Worm (Caenorhabditis elegans): Measurements from ENCODE around the gene F15B10.3.
A peak's percentile ranks its signal among the peaks of the same experiment; 100 is the strongest.

The F15B10.3 gene

DNA sequence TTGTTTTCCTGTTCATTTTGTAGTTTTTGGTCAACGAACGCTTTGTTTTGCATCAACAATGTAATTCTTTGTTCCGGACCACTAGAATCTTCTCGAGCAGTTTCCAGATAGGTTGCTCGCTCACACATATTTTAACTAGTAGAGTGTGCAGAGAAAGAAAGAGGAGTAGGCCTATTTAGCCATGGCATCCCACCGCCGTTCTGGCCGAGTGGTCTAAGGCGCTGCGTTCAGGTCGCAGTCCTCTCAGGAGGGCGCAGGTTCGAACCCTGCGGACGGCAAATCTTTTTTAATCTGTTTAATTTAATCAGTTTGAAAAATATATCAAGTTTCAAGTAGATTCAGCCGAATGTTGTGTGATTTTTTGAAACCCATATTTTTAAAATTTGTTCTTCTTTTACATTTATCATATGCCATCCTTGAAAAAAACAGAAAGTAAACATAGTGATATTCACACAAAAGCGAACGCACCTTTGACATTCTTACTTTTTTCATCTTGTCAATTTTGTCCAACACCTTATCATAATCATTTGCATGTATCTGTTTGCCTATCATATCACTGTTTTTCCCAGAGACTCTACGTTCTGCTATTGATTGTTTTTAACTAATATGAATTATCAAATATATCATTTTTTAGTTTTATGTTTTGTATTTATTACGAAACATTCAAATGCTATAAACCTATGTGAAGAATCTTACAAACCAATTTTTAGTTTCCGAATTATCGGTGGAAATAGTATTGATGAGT is 45.7 kb upstream of the F15B10.3 start, which contains the start of gene try-3 (continued):
- peak; percentile 98 for TF ChIP-seq snpc-1.2 (GFP tag; IDR thresholded peaks at IDR 0.05)
- peak; percentile 0 for TF ChIP-seq spr-3 (GFP tag; optimal IDR thresholded peaks at IDR 0.05)
- peak; percentile 76 for TF ChIP-seq F26F4.8 (GFP tag; conservative IDR thresholded peaks at IDR 0.05)
- no peak for TF ChIP-seq nhr-25 (tag; optimal IDR thresholded peaks at IDR 0.05; ENCODE audit: borderline replicate concordance, insufficient read depth)
- TF ChIP-seq Y75B8A.6 (GFP tag; IDR thresholded peaks at IDR 0.05): peak; percentile 71; the same call in 1 of the 2 replicates
- peak; percentile 27 for TF ChIP-seq dve-1 (tag; optimal IDR thresholded peaks at IDR 0.05; ENCODE audit: insufficient read depth)

DNA sequence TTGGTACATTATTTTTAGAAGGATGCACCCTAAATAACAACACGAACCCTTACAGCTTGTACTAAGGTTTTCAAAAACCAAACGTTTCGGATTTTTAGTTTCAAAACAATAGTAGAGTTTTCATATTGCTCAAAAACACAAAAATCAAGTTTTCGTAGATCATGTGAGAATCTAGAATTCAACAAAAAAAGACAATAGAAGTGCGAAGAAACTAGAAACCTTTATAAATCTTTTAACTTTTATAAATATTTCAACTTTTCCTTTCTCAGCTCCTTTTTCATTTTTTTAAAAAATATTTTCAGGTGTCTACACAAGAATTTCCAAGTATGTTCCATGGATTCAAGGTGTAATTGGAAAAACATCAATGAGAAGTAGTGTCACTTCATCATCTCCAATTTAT is 42.0 kb upstream of the F15B10.3 start, which contains the start of gene best-9:
Gene best-9, plus strand, starts transcription at position 301 of the 400 bp plus-strand sequence.
- TF ChIP-seq nhr-10 (tag; optimal IDR thresholded peaks at IDR 0.05) (no peak), aly-2 (tag; optimal IDR thresholded peaks at IDR 0.05) (no peak), nhr-25 (tag; optimal IDR thresholded peaks at IDR 0.05; ENCODE audit: borderline replicate concordance, insufficient read depth) (no peak), mdl-1 (tag; optimal IDR thresholded peaks at IDR 0.05) (no peak), zfp-3 (GFP tag; conservative IDR thresholded peaks at IDR 0.05) (no peak), mxl-3 (GFP tag; optimal IDR thresholded peaks at IDR 0.05) (no peak), arid-1 (GFP tag; conservative IDR thresholded peaks at IDR 0.05) (no peak), nhr-237 (tag; optimal IDR thresholded peaks at IDR 0.05) (no peak), nhr-28 (tag; optimal IDR thresholded peaks at IDR 0.05) (no peak), snpc-4 (tag; optimal IDR thresholded peaks at IDR 0.05) (no peak), nhr-77 (tag; optimal IDR thresholded peaks at IDR 0.05) (no peak), ceh-82 (tag; optimal IDR thresholded peaks at IDR 0.05) (no peak), tra-1 (GFP tag; IDR thresholded peaks at IDR 0.05) (no peak), mdt-29 (GFP tag; IDR thresholded peaks at IDR 0.05) (no peak)

DNA sequence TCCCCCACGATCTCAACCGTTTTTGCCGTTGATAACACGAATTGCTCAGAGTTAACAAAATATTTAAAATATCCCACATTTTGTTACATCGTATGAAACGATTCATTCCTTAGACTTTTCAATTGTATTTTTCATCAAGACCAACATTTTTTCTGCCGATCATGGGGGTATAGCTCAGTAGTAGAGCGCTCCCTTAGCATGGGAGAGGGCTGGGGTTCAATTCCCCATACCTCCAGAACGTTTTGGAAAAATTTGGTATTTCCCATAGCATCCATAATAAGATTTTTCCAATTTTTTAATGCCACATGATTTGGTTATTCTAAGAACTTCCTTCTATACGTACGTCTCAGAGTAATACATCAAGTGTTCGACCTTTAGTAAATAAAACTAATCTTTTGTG is 40.4 kb upstream of the F15B10.3 start:
- TF ChIP-seq daf-19 (GFP tag; conservative IDR thresholded peaks at IDR 0.05) (no peak), sdz-12 (GFP tag; optimal IDR thresholded peaks at IDR 0.05) (no peak), snpc-1.2 (GFP tag; IDR thresholded peaks at IDR 0.05) (0 out of 2 replicates have a peak, but pooled peaks have one; percentile 62), unc-62 (GFP tag; optimal IDR thresholded peaks at IDR 0.05 in 1 of 2) (peak in 1 of 2 experiments; percentile 50), unc-62 (tag; optimal IDR thresholded peaks at IDR 0.05) (no peak), lin-1 (GFP tag; IDR thresholded peaks at IDR 0.05) (no peak)

DNA sequence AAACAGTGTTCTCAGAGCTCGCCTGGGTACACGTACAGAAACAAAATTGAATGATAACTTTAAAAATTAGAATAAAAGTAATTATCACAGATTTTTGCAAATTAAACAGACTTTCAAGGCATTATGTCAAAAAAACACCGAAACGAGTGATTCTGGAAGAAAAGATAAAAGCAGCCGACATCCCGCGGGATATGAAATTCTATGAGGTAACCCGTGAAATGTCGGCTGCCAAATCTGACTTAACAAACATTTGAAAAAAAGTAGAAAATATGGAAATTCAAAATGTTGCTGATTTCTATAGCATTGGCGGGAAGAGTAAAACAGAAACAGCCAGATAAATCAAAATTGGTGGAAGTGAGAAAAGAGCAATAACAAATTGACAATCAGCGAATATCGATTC is 36.9 kb upstream of the F15B10.3 start:
- TF ChIP-seq egl-43 (GFP tag; IDR thresholded peaks at IDR 0.05) (no peak), ceh-20 (GFP tag; IDR thresholded peaks at IDR 0.05) (no peak), dve-1 (tag; optimal IDR thresholded peaks at IDR 0.05; ENCODE audit: insufficient read depth) (no peak), mdl-1 (tag; optimal IDR thresholded peaks at IDR 0.05) (no peak), ztf-7 (tag; optimal IDR thresholded peaks at IDR 0.05) (no peak), madf-9 (GFP tag; conservative IDR thresholded peaks at IDR 0.05) (no peak)

DNA sequence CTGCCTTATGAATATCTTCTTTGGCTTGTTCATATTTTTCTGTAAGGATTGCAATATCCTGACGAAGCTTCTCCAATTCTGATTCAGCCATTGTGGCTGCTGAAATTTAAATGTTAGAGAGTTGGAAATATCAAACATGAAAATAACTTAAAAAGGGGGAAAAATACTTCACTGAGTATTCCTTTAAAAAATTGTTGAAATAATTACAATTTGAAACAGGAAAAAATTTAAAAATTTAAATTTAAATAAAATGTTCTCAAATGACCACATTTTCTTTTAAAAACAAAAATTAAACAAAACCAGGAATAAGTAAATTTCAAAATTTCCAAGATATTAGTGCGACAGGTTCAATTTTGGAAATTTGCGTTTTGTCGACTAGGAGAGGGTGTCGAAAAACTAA is 30.2 kb upstream of the F15B10.3 start, which contains the start of gene bicd-1:
Gene bicd-1, minus strand, starts transcription at position 101 of the 400 bp plus-strand sequence.
- no peak for TF ChIP-seq F26F4.8 (GFP tag; conservative IDR thresholded peaks at IDR 0.05)
- TF ChIP-seq fkh-10 (GFP tag; optimal IDR thresholded peaks at IDR 0.05): no peak
- no peak for TF ChIP-seq aha-1 (tag)
- TF ChIP-seq Y48G9A.11 (GFP tag; IDR thresholded peaks at IDR 0.05): no peak
- no peak for TF ChIP-seq ceh-20 (GFP tag; IDR thresholded peaks at IDR 0.05)
- no peak for TF ChIP-seq jun-1 (tag; optimal IDR thresholded peaks at IDR 0.05)
- TF ChIP-seq F10B5.3 (tag; optimal IDR thresholded peaks at IDR 0.05): no peak
- no peak for TF ChIP-seq lin-1 (GFP tag; IDR thresholded peaks at IDR 0.05)
- TF ChIP-seq tag-97 (GFP tag; IDR thresholded peaks at IDR 0.05): no peak
- TF ChIP-seq egl-27 (tag; optimal IDR thresholded peaks at IDR 0.05): no peak
- TF ChIP-seq nhr-77 (tag; optimal IDR thresholded peaks at IDR 0.05): no peak
- no peak for TF ChIP-seq saeg-2 (GFP tag; IDR thresholded peaks at IDR 0.05)
- TF ChIP-seq nhr-111 (GFP tag; optimal IDR thresholded peaks at IDR 0.05): no peak
- TF ChIP-seq lin-29 (GFP tag; IDR thresholded peaks at IDR 0.05): no peak
